Fruit fly (Drosophila melanogaster): ENCODE results near the gene CG42583.
A peak's percentile ranks its signal among the peaks of the same experiment; 100 is the strongest.
"Not testable (repeated sequence)": the region's sequence is repeated elsewhere in the genome, so short reads cannot be mapped to it uniquely, and the experiment has no call there.

CG42583 gene

dm6 chrX:20139493-20139892 lies at the start of gene CG42583:
Gene CG42583 (plus strand): TSS chrX:20139793.
- TF ChIP-seq Ets98B (GFP tag; IDR thresholded peaks at IDR 0.05) = no peak
- TF ChIP-seq rn (GFP tag; IDR thresholded peaks at IDR 0.05) = no peak
- TF ChIP-seq CG14655 (GFP tag; optimal IDR thresholded peaks at IDR 0.05) = no peak

DNA sequence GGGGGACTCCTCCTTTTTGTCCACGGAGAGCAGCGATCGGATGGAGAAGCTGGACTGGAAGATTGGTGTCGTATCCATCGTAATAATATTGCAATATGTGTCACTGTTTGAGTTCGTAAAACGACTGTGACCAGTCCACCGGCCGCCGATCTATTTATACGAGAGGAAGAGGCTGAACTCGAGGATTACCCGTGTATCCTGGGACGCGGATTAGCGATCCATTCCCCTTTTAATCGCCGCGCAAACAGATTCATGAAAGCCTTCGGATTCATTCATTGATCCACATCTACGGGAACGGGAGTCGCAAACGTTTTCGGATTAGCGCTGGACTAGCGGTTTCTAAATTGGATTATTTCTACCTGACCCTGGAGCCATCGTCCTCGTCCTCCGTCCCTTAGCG lies 47.3 kb upstream of the CG42583 start, which contains the start of gene fd19B:
Gene fd19B (minus strand): TSS at position 101 of the 400 bp plus-strand sequence.
- no peak for TF ChIP-seq CG4496 (GFP tag; IDR thresholded peaks at IDR 0.05)
- no peak for TF ChIP-seq CG10348 (GFP tag; IDR thresholded peaks at IDR 0.05)
- TF ChIP-seq D1 (tag; optimal IDR thresholded peaks at IDR 0.05) = no peak
- TF ChIP-seq CG12605 (GFP tag; IDR thresholded peaks at IDR 0.05) = no peak
- no peak for TF ChIP-seq Pif1B (GFP tag; optimal IDR thresholded peaks at IDR 0.05)
- no peak for TF ChIP-seq fd96Ca (GFP tag; IDR thresholded peaks at IDR 0.05)

- not testable (repeated sequence) for TF ChIP-seq CG4496 (GFP tag; IDR thresholded peaks at IDR 0.05); D1 (tag; optimal IDR thresholded peaks at IDR 0.05); CG14655 (GFP tag; optimal IDR thresholded peaks at IDR 0.05)
These were observed 45.5 kb upstream of the CG42583 start, which contains the start of gene Or19b for dm6 chrX:20094098-20094497. Gene Or19b (plus strand): TSS chrX:20094398.

DNA sequence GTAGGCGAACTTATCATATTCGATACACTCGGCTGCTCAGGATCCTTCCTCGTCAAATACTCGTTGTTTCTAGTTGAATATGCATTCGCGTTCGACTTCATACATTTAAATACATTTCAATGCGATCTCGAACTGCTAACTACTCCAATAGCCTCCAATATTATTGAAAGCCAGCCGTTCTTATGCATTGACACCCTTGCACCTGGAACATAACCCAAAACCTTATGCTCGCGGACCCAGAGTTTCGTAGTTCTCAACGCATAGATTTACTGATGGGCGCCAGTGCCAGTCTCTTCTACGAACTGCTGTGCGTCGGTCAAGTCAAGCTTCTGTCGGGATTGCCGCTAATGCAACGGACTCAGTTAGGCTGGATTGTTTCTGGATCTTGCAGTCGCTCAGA lies 43.2 kb upstream of the CG42583 start, which contains the start of gene CG42581:
Gene CG42581 (minus strand): TSS at position 101 of the 400 bp plus-strand sequence.
- not testable (repeated sequence) for TF ChIP-seq CG14655 (GFP tag; optimal IDR thresholded peaks at IDR 0.05); CG13204 (GFP tag; optimal IDR thresholded peaks at IDR 0.05); rn (GFP tag; IDR thresholded peaks at IDR 0.05)

DNA sequence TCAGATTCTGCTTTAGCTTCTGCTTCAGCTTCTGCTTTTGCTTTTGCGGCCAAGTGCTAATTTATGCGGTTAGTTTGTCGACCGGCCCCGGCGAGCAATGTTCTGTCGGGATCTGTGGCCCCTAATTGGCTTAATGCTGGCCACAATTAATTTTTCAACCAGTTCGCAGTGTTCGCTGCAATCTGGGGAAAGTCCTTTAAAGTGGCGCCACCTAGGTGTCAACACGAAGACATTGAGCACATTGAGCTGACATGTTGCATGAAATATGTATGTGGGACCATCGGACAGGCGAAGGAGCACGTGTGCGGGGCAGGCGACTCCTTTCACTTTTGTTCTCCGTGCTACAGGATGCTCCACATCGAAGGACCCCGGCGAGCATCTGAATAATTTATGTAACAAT lies 34.6 kb upstream of the CG42583 start:
- no peak for TF ChIP-seq EcR (GFP tag; optimal IDR thresholded peaks at IDR 0.05)
- TF ChIP-seq rn (GFP tag; IDR thresholded peaks at IDR 0.05) = no peak

DNA sequence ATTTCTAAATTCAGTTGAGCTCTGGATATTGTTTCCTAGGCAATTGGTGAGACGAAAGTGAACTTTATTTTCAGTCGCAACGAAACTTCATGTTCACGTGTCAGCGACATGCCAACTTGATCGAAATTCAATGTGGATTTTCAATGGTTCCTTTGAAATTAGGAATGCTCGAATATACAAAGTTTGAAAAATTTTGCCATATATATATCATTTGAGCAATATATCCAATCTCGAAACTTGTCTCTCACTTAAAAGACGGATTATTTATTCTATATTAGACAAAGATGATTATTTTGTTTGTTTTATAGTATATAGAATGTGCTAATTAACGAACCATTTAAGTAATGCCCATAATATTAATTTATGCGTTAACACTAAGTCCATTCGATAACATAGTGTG lies 29.1 kb upstream of the CG42583 start, which contains the start of gene karr:
Gene karr (minus strand): TSS at position 101 of the 400 bp plus-strand sequence.
- TF ChIP-seq Ets98B (GFP tag; IDR thresholded peaks at IDR 0.05) (no peak), CG8301 (tag; optimal IDR thresholded peaks at IDR 0.05) (no peak), CG12605 (GFP tag; IDR thresholded peaks at IDR 0.05) (no peak)

dm6 chrX:20122153-20122552 lies 17.4 kb upstream of the CG42583 start, which contains the start of gene CG34331:
Gene CG34331 (plus strand): TSS chrX:20122453.
- TF ChIP-seq Snoo (tag; optimal IDR thresholded peaks at IDR 0.05) = no peak
- TF ChIP-seq fd96Ca (GFP tag; IDR thresholded peaks at IDR 0.05) = no peak
- no peak for TF ChIP-seq CG10348 (GFP tag; IDR thresholded peaks at IDR 0.05)
- TF ChIP-seq CG9948 (tag; optimal IDR thresholded peaks at IDR 0.05) = no peak
- no peak for TF ChIP-seq rn (GFP tag; IDR thresholded peaks at IDR 0.05)

DNA sequence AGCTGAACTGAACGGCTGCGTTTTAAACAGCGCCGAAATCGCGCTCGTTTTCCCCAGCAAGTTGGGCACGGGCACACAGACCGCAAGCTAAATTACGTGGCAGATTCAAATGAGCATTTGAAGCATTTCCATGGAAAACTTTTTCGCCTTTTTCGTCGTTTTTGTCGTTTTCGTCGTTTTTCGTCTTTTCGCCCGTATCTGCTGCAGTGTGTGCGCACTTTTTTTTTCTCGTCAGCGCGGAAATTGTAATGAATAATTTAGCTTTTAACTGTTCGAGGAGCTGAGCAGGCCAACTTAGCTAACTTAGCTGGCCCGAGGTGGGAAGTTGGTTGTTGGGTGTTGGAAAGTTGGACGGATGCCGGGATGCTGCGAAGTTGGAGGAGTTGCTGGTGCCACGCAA lies 10.0 kb upstream of the CG42583 start:
- TF ChIP-seq CG8301 (tag; optimal IDR thresholded peaks at IDR 0.05) (no peak), Pif1B (GFP tag; optimal IDR thresholded peaks at IDR 0.05) (no peak), fd96Ca (GFP tag; IDR thresholded peaks at IDR 0.05) (no peak), CG4496 (GFP tag; IDR thresholded peaks at IDR 0.05) (peak; percentile 58; the same call in 2 of the 3 replicates), CG8159 (tag; optimal IDR thresholded peaks at IDR 0.05) (no peak), CG12605 (GFP tag; IDR thresholded peaks at IDR 0.05) (0 out of 2 replicates have a peak, but pooled peaks have one; percentile 25), Ets98B (GFP tag; IDR thresholded peaks at IDR 0.05) (peak; percentile 62; the same call in 1 of the 2 replicates)

dm6 chrX:20130486-20130885 lies 9.1 kb upstream of the CG42583 start:
- TF ChIP-seq CG12605 (GFP tag; IDR thresholded peaks at IDR 0.05) (0 out of 2 replicates have a peak, but pooled peaks have one; percentile 18), CG8159 (tag; optimal IDR thresholded peaks at IDR 0.05) (no peak), Snoo (tag; optimal IDR thresholded peaks at IDR 0.05) (no peak), Pif1B (GFP tag; optimal IDR thresholded peaks at IDR 0.05) (peak; percentile 4), Pif1A (GFP tag; optimal IDR thresholded peaks at IDR 0.05) (peak; percentile 42), EcR (GFP tag; optimal IDR thresholded peaks at IDR 0.05) (no peak), CG15710 (tag; optimal IDR thresholded peaks at IDR 0.05) (no peak), rn (GFP tag; IDR thresholded peaks at IDR 0.05) (no peak), CG32121 (GFP tag; IDR thresholded peaks at IDR 0.05) (peak; percentile 66), CG9948 (tag; optimal IDR thresholded peaks at IDR 0.05) (peak; percentile 14), CG10348 (GFP tag; IDR thresholded peaks at IDR 0.05) (no peak), D1 (tag; optimal IDR thresholded peaks at IDR 0.05) (no peak), fd96Ca (GFP tag; IDR thresholded peaks at IDR 0.05) (peak; percentile 37; the same call in 1 of the 3 replicates), CG13204 (GFP tag; optimal IDR thresholded peaks at IDR 0.05) (no peak), CG14655 (GFP tag; optimal IDR thresholded peaks at IDR 0.05) (peak; percentile 75), CG4496 (GFP tag; IDR thresholded peaks at IDR 0.05) (peak; percentile 70), CG34367 (tag; optimal IDR thresholded peaks at IDR 0.05) (no peak), gl (tag; optimal IDR thresholded peaks at IDR 0.05) (no peak), CG8301 (tag; optimal IDR thresholded peaks at IDR 0.05) (peak; percentile 66), Ets98B (GFP tag; IDR thresholded peaks at IDR 0.05) (peak; percentile 45; the same call in 1 of the 2 replicates), CG17806 (tag; optimal IDR thresholded peaks at IDR 0.05) (no peak)
